Fruit fly (Drosophila melanogaster): ENCODE measurements around the gene amd.

The amd gene

DNA sequence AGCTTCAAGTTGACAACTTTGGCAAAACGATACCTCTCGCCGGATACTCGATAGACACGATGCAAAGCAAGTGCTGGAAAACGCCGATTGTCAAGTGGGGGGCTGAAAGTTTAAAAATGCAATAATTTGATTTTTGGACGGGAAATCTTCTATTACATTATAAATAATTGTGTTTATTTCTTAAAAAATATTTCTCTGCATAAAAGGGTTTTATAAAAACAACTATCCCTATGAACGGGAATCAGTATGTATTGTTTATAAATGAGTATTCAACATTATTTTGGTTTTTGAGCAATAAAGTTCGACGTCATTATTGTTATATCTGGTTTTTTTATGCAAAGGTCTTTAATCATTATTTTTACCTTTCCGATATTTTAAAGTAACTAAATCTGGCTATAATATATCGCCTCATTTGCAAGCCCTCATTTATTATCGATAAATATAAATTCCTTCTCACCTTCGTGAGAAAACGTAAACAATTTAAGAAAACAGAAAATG is 22.0 kb downstream of the amd start, which contains the start of the genes AsnRS and DCTN6-p27 (continued):
- TF ChIP-seq CG4820 (GFP tag; optimal IDR thresholded peaks at IDR 0.05) (peak; percentile 77), lilli (GFP tag; optimal IDR thresholded peaks at IDR 0.05) (peak; percentile 84), CG10543 (GFP tag; optimal IDR thresholded peaks at IDR 0.05) (peak; percentile 82), sug (tag; optimal IDR thresholded peaks at IDR 0.05) (peak; percentile 84), p53 (GFP tag; optimal IDR thresholded peaks at IDR 0.05) (no peak), bsh (GFP tag; optimal IDR thresholded peaks at IDR 0.05) (peak in 1 of 2 experiments; percentile 60), dpn (GFP tag; optimal IDR thresholded peaks at IDR 0.05) (peak; percentile 70 to 72), odd (GFP tag; optimal IDR thresholded peaks at IDR 0.05) (no peak), ATbp (GFP tag; optimal IDR thresholded peaks at IDR 0.05) (no peak), CG9876 (GFP tag; optimal IDR thresholded peaks at IDR 0.05) (no peak), NK7.1 (GFP tag; optimal IDR thresholded peaks at IDR 0.05) (peak; percentile 31), da (GFP tag; optimal IDR thresholded peaks at IDR 0.05) (peak; percentile 3), sr (GFP tag; IDR thresholded peaks at IDR 0.05) (0 out of 3 replicates have a peak, but pooled peaks have one; percentile 25), CG10979 (tag; optimal IDR thresholded peaks at IDR 0.05) (peak; percentile 43), abd-A (tag; optimal IDR thresholded peaks at IDR 0.05) (no peak), CG11560 (tag; IDR thresholded peaks at IDR 0.05) (peak; percentile 94), Myb (GFP tag; optimal IDR thresholded peaks at IDR 0.05) (peak; percentile 35), Lpt (GFP tag; optimal IDR thresholded peaks at IDR 0.05) (no peak), Ptx1 (GFP tag; IDR thresholded peaks at IDR 0.05) (peak; percentile 66), ara (GFP tag; IDR thresholded peaks at IDR 0.05) (peak; percentile 18; the same call in 1 of the 2 replicates), CG16863 (GFP tag; optimal IDR thresholded peaks at IDR 0.05) (peak; percentile 95), CG5953 (GFP tag; IDR thresholded peaks at IDR 0.05) (0 out of 2 replicates have a peak, but pooled peaks have one; percentile 48), unc-4 (GFP tag; IDR thresholded peaks at IDR 0.05; ENCODE audit: partially characterized antibody) (peak; percentile 68), ato (GFP tag; IDR thresholded peaks at IDR 0.05; ENCODE audit: partially characterized antibody) (0 out of 2 replicates have a peak, but pooled peaks have one; percentile 6), Dp (GFP tag; optimal IDR thresholded peaks at IDR 0.05) (peak; percentile 49), CG7928 (GFP tag; optimal IDR thresholded peaks at IDR 0.05) (peak; percentile 13), ap (GFP tag; IDR thresholded peaks at IDR 0.05) (no peak; the same call in 1 of the 2 replicates), CG17359 (tag; optimal IDR thresholded peaks at IDR 0.05) (peak; percentile 64), sd (tag; optimal IDR thresholded peaks at IDR 0.05) (peak; percentile 99), CG30403 (GFP tag; optimal IDR thresholded peaks at IDR 0.05) (peak; percentile 82), trem (tag; optimal IDR thresholded peaks at IDR 0.05) (peak; percentile 68), CG12104 (GFP tag; optimal IDR thresholded peaks at IDR 0.05) (peak; percentile 59), CG17186 (GFP tag; optimal IDR thresholded peaks at IDR 0.05) (peak; percentile 30), CG15514 (GFP tag; optimal IDR thresholded peaks at IDR 0.05) (peak; percentile 72), B-H2 (GFP tag; optimal IDR thresholded peaks at IDR 0.05) (peak; percentile 85), CG14014 (GFP tag; IDR thresholded peaks at IDR 0.05) (peak; percentile 65), mirr (GFP tag; optimal IDR thresholded peaks at IDR 0.05) (peak; percentile 55), Ets97D (GFP tag; optimal IDR thresholded peaks at IDR 0.05) (peak; percentile 74), slbo (GFP tag; IDR thresholded peaks at IDR 0.05) (peak; percentile 83), CG30020 (tag; optimal IDR thresholded peaks at IDR 0.05) (peak; percentile 54), pan (optimal IDR thresholded peaks at IDR 0.05) (no peak), pan (GFP tag; optimal IDR thresholded peaks at IDR 0.05 in 1 of 2, IDR thresholded peaks at IDR 0.05 in 1 of 2) (peak in 1 of 2 experiments; percentile 76), schlank (tag; optimal IDR thresholded peaks at IDR 0.05) (peak; percentile 1), CG3838 (GFP tag; optimal IDR thresholded peaks at IDR 0.05) (no peak), kni (GFP tag; optimal IDR thresholded peaks at IDR 0.05) (peak; percentile 74), Hey (tag; optimal IDR thresholded peaks at IDR 0.05) (no peak), CG11085 (GFP tag; IDR thresholded peaks at IDR 0.05) (0 out of 2 replicates have a peak, but pooled peaks have one; percentile 36), Aef1 (GFP tag; IDR thresholded peaks at IDR 0.05) (peak; percentile 28; the same call in 2 of the 3 replicates), B-H1 (GFP tag; IDR thresholded peaks at IDR 0.05) (peak; percentile 28; the same call in 1 of the 3 replicates), nmo (GFP tag; optimal IDR thresholded peaks at IDR 0.05) (peak; percentile 77)
